Worm (Caenorhabditis elegans): Measurements from ENCODE around the gene ttr-32.

ce11 chrIII:7542037-7542436 lies 24.2 kb upstream of the ttr-32 start:
- TF ChIP-seq T22C8.4 (GFP tag; IDR thresholded peaks at IDR 0.05) (no peak), flt-1 (GFP tag; IDR thresholded peaks at IDR 0.05) (no peak), cog-1 (tag; optimal IDR thresholded peaks at IDR 0.05) (no peak), med-1 (GFP tag; optimal IDR thresholded peaks at IDR 0.05; ENCODE audit: insufficient read depth) (no peak), ztf-23 (GFP tag; IDR thresholded peaks at IDR 0.05) (no peak)
